Worm (Caenorhabditis elegans) whole organism, dauer: ENCODE results near the gene cct-6.

Experiments used
- unc-62 ChIP-seq: sonication (generic microtip); optimal IDR thresholded peaks from 2 replicates; lab custom pipeline; 2017; ENCODE audit warnings: missing biosample characterization, missing genetic modification reagents, missing genetic modification characterization

The cct-6 gene

ce11 chrIII:5855637-5856179, at the start of gene cct-6, which contains the start of gene alh-9:
cct-6 (minus strand) TSS chrIII:5855687.
alh-9 (plus strand) TSS chrIII:5856018.
- TF ChIP-seq unc-62 (GFP tag; lab: Kevin White, UChicago), result no peak

- TF ChIP-seq unc-62 (GFP tag; lab: Kevin White, UChicago), result no peak
Measured at ce11 chrIII:5902558-5902957, 47.1 kb upstream of the cct-6 start.

ce11 chrIII:5900709-5901108, 45.2 kb upstream of the cct-6 start:
- no peak for TF ChIP-seq unc-62 (GFP tag; lab: Kevin White, UChicago)

ce11 chrIII:5898631-5899030, 43.1 kb upstream of the cct-6 start:
- no peak for TF ChIP-seq unc-62 (GFP tag; lab: Kevin White, UChicago)

- no peak for TF ChIP-seq unc-62 (GFP tag; lab: Kevin White, UChicago)
Measured at ce11 chrIII:5897468-5897867, 42.0 kb upstream of the cct-6 start.

ce11 chrIII:5895913-5896312, 40.4 kb upstream of the cct-6 start, which contains the start of gene pxl-1:
pxl-1 (minus strand) TSS chrIII:5896013.
- TF ChIP-seq unc-62 (GFP tag; lab: Kevin White, UChicago), result no peak

- no peak for TF ChIP-seq unc-62 (GFP tag; lab: Kevin White, UChicago)
Measured at ce11 chrIII:5892909-5893308, 37.4 kb upstream of the cct-6 start.

ce11 chrIII:5888675-5889074, 33.2 kb upstream of the cct-6 start, which contains the start of gene C28H8.8:
C28H8.8 (minus strand) TSS chrIII:5888775.
- TF ChIP-seq unc-62 (GFP tag; lab: Kevin White, UChicago), result no peak

ce11 chrIII:5886893-5887292, 31.4 kb upstream of the cct-6 start, which contains the start of gene C28H8.7:
C28H8.7 (minus strand) TSS chrIII:5886993.
- no peak for TF ChIP-seq unc-62 (GFP tag; lab: Kevin White, UChicago)

ce11 chrIII:5884459-5884858, 29.0 kb upstream of the cct-6 start:
- no peak for TF ChIP-seq unc-62 (GFP tag; lab: Kevin White, UChicago)

- no peak for TF ChIP-seq unc-62 (GFP tag; lab: Kevin White, UChicago)
Measured at ce11 chrIII:5884007-5884406, 28.5 kb upstream of the cct-6 start, which contains the start of gene C28H8.5. C28H8.5 (plus strand) TSS chrIII:5884307.

ce11 chrIII:5883517-5883916, 28.0 kb upstream of the cct-6 start:
- TF ChIP-seq unc-62 (GFP tag; lab: Kevin White, UChicago), result no peak

- no peak for TF ChIP-seq unc-62 (GFP tag; lab: Kevin White, UChicago)
Measured at ce11 chrIII:5882823-5883222, 27.3 kb upstream of the cct-6 start, which contains the start of gene F01F1.14. F01F1.14 (minus strand) TSS chrIII:5882923.

ce11 chrIII:5882284-5882683, 26.8 kb upstream of the cct-6 start:
- TF ChIP-seq unc-62 (GFP tag; lab: Kevin White, UChicago), result no peak

ce11 chrIII:5879291-5879968, 23.9 kb upstream of the cct-6 start, which contains the start of gene hpo-10:
hpo-10 (plus strand) TSS chrIII:5879489.
- TF ChIP-seq unc-62 (GFP tag; lab: Kevin White, UChicago), result no peak

ce11 chrIII:5878215-5878614, 22.7 kb upstream of the cct-6 start, which contains the start of the genes mig-21 and F01F1.2:
mig-21 (minus strand) TSS chrIII:5878380.
F01F1.2 (plus strand) TSS chrIII:5878554.
- no peak for TF ChIP-seq unc-62 (GFP tag; lab: Kevin White, UChicago)
